Fruit fly (Drosophila melanogaster) S2 (cell line): Measurements from ENCODE around the gene CG9150.

Experiments used
- CG8478 ChIP-seq: fragments of >200 bp; optimal IDR thresholded peaks from 2 replicates; lab custom pipeline; 2018
- CTCF ChIP-seq, 2 experiments: fragments of >200 bp; optimal IDR thresholded peaks; 2 replicates each; lab custom pipeline; 2018

dm6 chr2L:6100202-6100689 lies 31.9 kb upstream of the CG9150 start, which contains the start of gene stai:
- TF ChIP-seq CG8478 (lab: Kevin White, UChicago) (no peak), CTCF (optimal IDR thresholded peaks at IDR 0.05; lab: Kevin White, UChicago) (no peak)
